Worm (Caenorhabditis elegans): Measurements from ENCODE around the gene F38B6.7.

The F38B6.7 gene

ce11 chrX:6669366-6669765, 28.8 kb downstream of the F38B6.7 start:
- no peak for TF ChIP-seq ztf-23 (GFP tag; IDR thresholded peaks at IDR 0.05)
- no peak for TF ChIP-seq T22C8.4 (GFP tag; IDR thresholded peaks at IDR 0.05)
- TF ChIP-seq med-1 (GFP tag; optimal IDR thresholded peaks at IDR 0.05; ENCODE audit: insufficient read depth) = no peak
- TF ChIP-seq ztf-29 (GFP tag; IDR thresholded peaks at IDR 0.05) = no peak
- TF ChIP-seq cog-1 (tag; optimal IDR thresholded peaks at IDR 0.05) = no peak
- TF ChIP-seq klf-2 (GFP tag; conservative IDR thresholded peaks at IDR 0.05) = no peak
- TF ChIP-seq ref-1 (GFP tag; conservative IDR thresholded peaks at IDR 0.05) = no peak
- TF ChIP-seq tab-1 (GFP tag; IDR thresholded peaks at IDR 0.05) = no peak
- TF ChIP-seq flt-1 (GFP tag; IDR thresholded peaks at IDR 0.05) = no peak

- TF ChIP-seq ztf-23 (GFP tag; IDR thresholded peaks at IDR 0.05) = no peak
- no peak for TF ChIP-seq ref-1 (GFP tag; conservative IDR thresholded peaks at IDR 0.05)
- no peak for TF ChIP-seq cog-1 (tag; optimal IDR thresholded peaks at IDR 0.05)
- TF ChIP-seq ztf-29 (GFP tag; IDR thresholded peaks at IDR 0.05) = no peak
- no peak for TF ChIP-seq med-1 (GFP tag; optimal IDR thresholded peaks at IDR 0.05; ENCODE audit: insufficient read depth)
- no peak for TF ChIP-seq tab-1 (GFP tag; IDR thresholded peaks at IDR 0.05)
- TF ChIP-seq klf-2 (GFP tag; conservative IDR thresholded peaks at IDR 0.05) = no peak
- TF ChIP-seq T22C8.4 (GFP tag; IDR thresholded peaks at IDR 0.05) = no peak
- TF ChIP-seq flt-1 (GFP tag; IDR thresholded peaks at IDR 0.05) = no peak
Observed at ce11 chrX:6668911-6669310, 29.3 kb downstream of the F38B6.7 start, which contains the start of gene nhr-137. TSS of gene nhr-137 (minus strand) at chrX:6669011.

ce11 chrX:6667468-6667867, 30.7 kb downstream of the F38B6.7 start:
- TF ChIP-seq med-1 (GFP tag; optimal IDR thresholded peaks at IDR 0.05; ENCODE audit: insufficient read depth) (no peak), ztf-29 (GFP tag; IDR thresholded peaks at IDR 0.05) (no peak), flt-1 (GFP tag; IDR thresholded peaks at IDR 0.05) (no peak), klf-2 (GFP tag; conservative IDR thresholded peaks at IDR 0.05) (no peak), cog-1 (tag; optimal IDR thresholded peaks at IDR 0.05) (no peak), ref-1 (GFP tag; conservative IDR thresholded peaks at IDR 0.05) (no peak), tab-1 (GFP tag; IDR thresholded peaks at IDR 0.05) (no peak), T22C8.4 (GFP tag; IDR thresholded peaks at IDR 0.05) (no peak), ztf-23 (GFP tag; IDR thresholded peaks at IDR 0.05) (no peak)

DNA sequence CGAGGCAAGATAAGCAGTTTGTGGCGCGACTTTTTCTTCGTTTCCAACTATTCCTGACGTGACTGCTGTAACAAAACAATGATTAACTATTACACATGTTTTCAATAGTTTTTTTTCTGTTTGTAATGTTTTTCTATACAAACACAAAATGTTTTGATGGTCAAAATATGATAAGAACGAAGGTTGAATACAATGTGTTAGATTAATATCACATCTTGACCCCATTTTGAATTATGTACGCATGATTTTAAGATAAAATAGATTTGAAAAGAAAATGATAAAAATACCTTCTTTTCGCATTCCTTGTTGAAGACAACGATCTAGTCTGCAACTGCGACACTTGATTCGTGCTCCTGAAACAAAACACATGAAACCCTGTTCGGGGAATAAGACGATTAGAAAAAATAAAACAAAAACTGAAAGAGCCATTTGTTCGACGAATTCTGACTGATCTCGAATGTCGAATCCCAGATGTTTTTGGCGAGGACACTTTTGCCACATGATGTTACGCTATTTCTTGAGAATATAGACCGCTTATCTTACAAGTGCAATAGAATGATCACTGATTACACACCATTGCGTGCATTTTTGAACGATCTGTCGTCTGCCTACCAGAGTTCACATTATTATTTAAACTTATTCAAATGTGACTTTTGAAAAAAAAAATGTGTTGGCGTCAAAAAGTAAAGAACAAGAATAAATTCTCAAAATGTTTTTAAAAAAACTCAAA, 32.9 kb downstream of the F38B6.7 start:
- TF ChIP-seq T22C8.4 (GFP tag; IDR thresholded peaks at IDR 0.05) (no peak), ref-1 (GFP tag; conservative IDR thresholded peaks at IDR 0.05) (no peak), med-1 (GFP tag; optimal IDR thresholded peaks at IDR 0.05; ENCODE audit: insufficient read depth) (no peak), ztf-29 (GFP tag; IDR thresholded peaks at IDR 0.05) (no peak), cog-1 (tag; optimal IDR thresholded peaks at IDR 0.05) (no peak), ztf-23 (GFP tag; IDR thresholded peaks at IDR 0.05) (no peak), klf-2 (GFP tag; conservative IDR thresholded peaks at IDR 0.05) (no peak), flt-1 (GFP tag; IDR thresholded peaks at IDR 0.05) (no peak), tab-1 (GFP tag; IDR thresholded peaks at IDR 0.05) (no peak)

DNA sequence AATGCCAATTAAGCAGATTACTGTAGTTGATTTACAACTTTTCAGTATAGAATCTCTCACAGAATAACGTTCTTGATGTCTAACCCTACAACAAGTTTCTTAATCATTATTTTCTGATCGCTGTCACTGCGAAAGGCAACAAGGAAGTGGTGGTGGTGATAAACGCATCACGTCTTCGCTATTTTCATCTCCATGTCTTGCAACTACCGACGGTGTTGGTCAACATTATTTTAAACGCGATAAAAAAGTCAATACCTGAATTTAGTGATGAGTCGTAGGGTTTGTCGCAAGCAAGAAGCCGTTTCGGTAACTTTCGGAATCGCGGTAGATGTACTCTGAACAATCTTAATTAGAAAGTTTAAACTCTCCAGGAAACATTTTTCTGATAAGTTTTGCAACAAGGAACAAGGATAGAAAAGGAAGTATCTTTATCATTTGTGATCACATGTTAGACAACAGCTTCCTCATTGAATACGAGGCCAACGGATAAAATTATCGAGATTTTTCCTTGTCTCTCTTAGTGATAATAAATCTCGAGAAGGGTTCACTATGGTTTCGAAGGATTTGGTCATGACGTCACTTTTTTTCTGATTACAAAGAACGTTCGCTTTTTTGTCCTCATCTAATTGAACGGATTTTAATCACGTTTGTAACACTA, 34.3 kb downstream of the F38B6.7 start:
- TF ChIP-seq ztf-23 (GFP tag; IDR thresholded peaks at IDR 0.05) = no peak
- no peak for TF ChIP-seq tab-1 (GFP tag; IDR thresholded peaks at IDR 0.05)
- TF ChIP-seq flt-1 (GFP tag; IDR thresholded peaks at IDR 0.05) = no peak
- no peak for TF ChIP-seq cog-1 (tag; optimal IDR thresholded peaks at IDR 0.05)
- TF ChIP-seq ztf-29 (GFP tag; IDR thresholded peaks at IDR 0.05) = no peak
- TF ChIP-seq klf-2 (GFP tag; conservative IDR thresholded peaks at IDR 0.05) = no peak
- no peak for TF ChIP-seq T22C8.4 (GFP tag; IDR thresholded peaks at IDR 0.05)
- no peak for TF ChIP-seq ref-1 (GFP tag; conservative IDR thresholded peaks at IDR 0.05)
- no peak for TF ChIP-seq med-1 (GFP tag; optimal IDR thresholded peaks at IDR 0.05; ENCODE audit: insufficient read depth)

ce11 chrX:6662267-6662666, 35.9 kb downstream of the F38B6.7 start:
- TF ChIP-seq med-1 (GFP tag; optimal IDR thresholded peaks at IDR 0.05; ENCODE audit: insufficient read depth) = no peak
- TF ChIP-seq cog-1 (tag; optimal IDR thresholded peaks at IDR 0.05) = no peak
- TF ChIP-seq tab-1 (GFP tag; IDR thresholded peaks at IDR 0.05) = no peak
- no peak for TF ChIP-seq ztf-23 (GFP tag; IDR thresholded peaks at IDR 0.05)
- no peak for TF ChIP-seq T22C8.4 (GFP tag; IDR thresholded peaks at IDR 0.05)
- TF ChIP-seq ref-1 (GFP tag; conservative IDR thresholded peaks at IDR 0.05) = no peak
- no peak for TF ChIP-seq flt-1 (GFP tag; IDR thresholded peaks at IDR 0.05)
- TF ChIP-seq ztf-29 (GFP tag; IDR thresholded peaks at IDR 0.05) = no peak
- TF ChIP-seq klf-2 (GFP tag; conservative IDR thresholded peaks at IDR 0.05) = no peak

DNA sequence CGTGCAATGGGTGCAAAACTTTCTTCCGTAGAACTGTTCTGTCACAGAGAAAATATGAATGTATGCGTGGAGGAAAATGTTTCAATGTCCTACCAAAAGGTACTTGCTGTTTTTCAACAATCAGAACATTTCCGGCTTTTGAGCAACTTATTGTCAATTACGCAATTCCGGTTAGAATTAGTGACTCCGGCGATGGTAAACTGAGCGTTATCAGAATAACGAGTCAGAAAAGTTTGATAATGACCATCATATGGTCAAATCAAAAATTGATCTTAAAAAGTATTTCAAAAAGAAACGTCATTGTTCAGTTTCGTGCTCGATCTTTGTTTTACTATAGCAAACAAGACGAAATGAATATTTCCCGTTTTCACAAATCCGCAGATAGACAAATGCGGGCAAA, 41.4 kb downstream of the F38B6.7 start:
- TF ChIP-seq ztf-23 (GFP tag; IDR thresholded peaks at IDR 0.05) (no peak), flt-1 (GFP tag; IDR thresholded peaks at IDR 0.05) (no peak), cog-1 (tag; optimal IDR thresholded peaks at IDR 0.05) (no peak)

DNA sequence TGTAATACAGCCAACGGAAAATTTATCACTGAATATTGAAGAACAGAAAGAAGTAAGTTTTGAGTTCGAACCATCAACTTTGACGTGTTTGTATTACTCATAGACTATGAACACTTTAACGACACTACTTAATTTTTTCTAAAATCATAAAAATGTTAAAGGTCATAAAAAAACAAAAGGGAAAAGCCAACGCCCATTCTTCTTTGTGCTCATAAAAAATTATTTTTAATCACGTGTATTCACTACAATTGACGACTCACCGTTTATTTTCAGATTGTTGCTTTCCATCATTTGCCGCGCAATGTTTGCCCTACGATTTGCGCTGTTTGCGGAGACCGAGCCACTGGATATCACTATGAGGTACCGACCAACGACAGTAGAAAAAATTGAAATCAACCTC, 41.9 kb downstream of the F38B6.7 start:
- TF ChIP-seq tab-1 (GFP tag; IDR thresholded peaks at IDR 0.05) = no peak
- no peak for TF ChIP-seq ztf-23 (GFP tag; IDR thresholded peaks at IDR 0.05)
- TF ChIP-seq klf-2 (GFP tag; conservative IDR thresholded peaks at IDR 0.05) = no peak
- no peak for TF ChIP-seq cog-1 (tag; optimal IDR thresholded peaks at IDR 0.05)

ce11 chrX:6655163-6655562, 43.0 kb downstream of the F38B6.7 start, which contains the start of gene nhr-173:
TSS of gene nhr-173 (plus strand) at chrX:6655528.
- TF ChIP-seq ztf-23 (GFP tag; IDR thresholded peaks at IDR 0.05) = no peak
- TF ChIP-seq flt-1 (GFP tag; IDR thresholded peaks at IDR 0.05) = no peak
- no peak for TF ChIP-seq T22C8.4 (GFP tag; IDR thresholded peaks at IDR 0.05)
- no peak for TF ChIP-seq klf-2 (GFP tag; conservative IDR thresholded peaks at IDR 0.05)
- TF ChIP-seq cog-1 (tag; optimal IDR thresholded peaks at IDR 0.05) = no peak
- no peak for TF ChIP-seq tab-1 (GFP tag; IDR thresholded peaks at IDR 0.05)
- TF ChIP-seq med-1 (GFP tag; optimal IDR thresholded peaks at IDR 0.05; ENCODE audit: insufficient read depth) = no peak
- no peak for TF ChIP-seq ref-1 (GFP tag; conservative IDR thresholded peaks at IDR 0.05)
- TF ChIP-seq ztf-29 (GFP tag; IDR thresholded peaks at IDR 0.05) = no peak

Measured in whole organism, midembryonic.